Worm (Caenorhabditis elegans) whole organism, early embryonic: ENCODE results near the gene cpr-1.

ENCODE experiments used
- B0310.2 ChIP-seq: sonication (generic microtip); optimal IDR thresholded peaks from 2 replicates; lab custom pipeline; 2016; ENCODE audit warnings: mild to moderate bottlenecking, missing genetic modification characterization, missing compliant biosample characterization
- F13C5.2 ChIP-seq: sonication (generic microtip); optimal IDR thresholded peaks from 2 replicates; lab custom pipeline; 2017; ENCODE audit warnings: mild to moderate bottlenecking, missing genetic modification characterization, inconsistent platforms, missing compliant biosample characterization
- aly-1 ChIP-seq: sonication (generic microtip); optimal IDR thresholded peaks from 2 replicates; lab custom pipeline; 2016; ENCODE audit warnings: missing genetic modification characterization, missing compliant biosample characterization
- ama-1 ChIP-seq: fragments of 150-350 bp; optimal IDR thresholded peaks from 2 replicates; lab custom pipeline; 2014
- ceh-13 ChIP-seq: fragments of 200-800 bp; sonication (Bioruptor generic); optimal IDR thresholded peaks from 2 replicates; lab custom pipeline; 2018; ENCODE audit warnings: mild to moderate bottlenecking, missing genetic modification characterization, missing compliant biosample characterization
- ceh-36 ChIP-seq: sonication (generic microtip); optimal IDR thresholded peaks from 2 replicates; lab custom pipeline; 2016; ENCODE audit warnings: missing genetic modification characterization, inconsistent platforms, missing compliant biosample characterization
- ets-7 ChIP-seq: sonication (generic microtip); optimal IDR thresholded peaks from 2 replicates; lab custom pipeline; 2016; ENCODE audit warnings: missing genotype, missing genetic modification characterization, missing compliant biosample characterization
- flt-1 ChIP-seq: fragments of 200-800 bp; sonication (Bioruptor generic); IDR thresholded peaks from 2 replicates; pipeline ENCODE4 v1.3.6; 2022; ENCODE audit warnings: missing genetic modification characterization, missing compliant biosample characterization
- hmbx-1 ChIP-seq: sonication (generic microtip); optimal IDR thresholded peaks from 2 replicates; lab custom pipeline; 2016; ENCODE audit warnings: mild to moderate bottlenecking, missing genetic modification characterization, missing compliant biosample characterization
- hmg-4 ChIP-seq: fragments of 200-800 bp; sonication (Bioruptor generic); optimal IDR thresholded peaks from 2 replicates; lab custom pipeline; 2018; ENCODE audit warnings: mild to moderate bottlenecking, missing genetic modification characterization, missing compliant biosample characterization
- pes-1 ChIP-seq: fragments of 200-800 bp; sonication (Bioruptor generic); IDR thresholded peaks from 2 replicates; pipeline ENCODE4 v1.3.6; 2022; ENCODE audit warnings: missing genetic modification reagents, missing genetic modification characterization, missing compliant biosample characterization
- scrt-1 ChIP-seq: fragments of 200-800 bp; sonication (Bioruptor generic); IDR thresholded peaks from 2 replicates; pipeline ENCODE4 v1.3.6; 2022; ENCODE audit warnings: missing genetic modification characterization, missing compliant biosample characterization
- tbx-11 ChIP-seq: fragments of 200-800 bp; sonication (Bioruptor generic); IDR thresholded peaks from 2 replicates; pipeline ENCODE4 v1.3.6; 2022; ENCODE audit warnings: missing genetic modification characterization, missing compliant biosample characterization
- tbx-37 ChIP-seq: fragments of 200-800 bp; sonication (Bioruptor generic); conservative IDR thresholded peaks from 2 replicates; pipeline ENCODE4 v1.3.6; 2022; ENCODE audit warnings: missing genetic modification reagents, missing genetic modification characterization, missing compliant biosample characterization
- tra-4 ChIP-seq: sonication (generic microtip); optimal IDR thresholded peaks from 2 replicates; lab custom pipeline; 2017; ENCODE audit warnings: missing genetic modification characterization, missing compliant biosample characterization

The cpr-1 gene

ce11 chrV:12024273-12024672 lies 48.9 kb downstream of the cpr-1 start:
- peak; percentile 62 for TF ChIP-seq aly-1 (tag; lab: Kevin White, UChicago)
- TF ChIP-seq scrt-1 (GFP tag; lab: Robert Waterston, UW) = peak; percentile 67; the same call in 1 of the 2 replicates
- TF ChIP-seq tra-4 (tag; lab: Kevin White, UChicago) = no peak

- TF ChIP-seq scrt-1 (GFP tag; lab: Robert Waterston, UW) (no peak), ceh-36 (tag; lab: Kevin White, UChicago) (no peak), aly-1 (tag; lab: Kevin White, UChicago) (no peak), B0310.2 (no peak), ama-1 (lab: Kevin White, UChicago) (no peak), ceh-13 (GFP tag; lab: Kevin White, UChicago) (no peak), pes-1 (GFP tag; lab: Robert Waterston, UW) (no peak), tbx-37 (GFP tag; lab: Robert Waterston, UW) (no peak), F13C5.2 (tag; lab: Kevin White, UChicago) (no peak), tbx-11 (no peak), flt-1 (GFP tag; lab: Robert Waterston, UW) (no peak), hmbx-1 (tag; lab: Kevin White, UChicago) (no peak), hmg-4 (GFP tag; lab: Kevin White, UChicago) (no peak), ets-7 (tag; lab: Kevin White, UChicago) (no peak)
These were observed 50.3 kb downstream of the cpr-1 start for ce11 chrV:12025683-12026082.
